Worm (Caenorhabditis elegans): ENCODE data around the gene H35N09.1.

Gene H35N09.1

DNA sequence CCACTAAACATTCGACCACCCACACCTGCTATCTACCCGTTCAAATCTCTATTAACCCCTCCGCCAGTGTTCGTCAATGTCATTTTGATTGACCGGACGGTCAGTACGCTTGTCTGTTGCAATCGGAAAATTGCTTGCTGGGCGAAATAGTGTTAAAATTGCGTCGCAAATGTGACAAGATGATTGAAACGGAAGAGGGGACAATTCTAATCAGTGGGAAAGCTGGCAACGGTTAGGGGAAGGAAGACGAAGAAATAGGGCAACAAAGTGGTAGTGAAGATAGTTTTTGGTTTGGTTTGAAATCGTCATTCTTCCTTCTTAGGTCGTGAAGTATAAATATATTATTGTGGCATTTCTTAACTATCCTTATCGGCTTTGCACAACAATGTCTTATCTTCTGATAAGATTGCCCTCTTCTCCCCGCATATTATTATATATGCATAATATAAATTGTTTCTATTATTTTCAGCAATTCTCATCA, 36.7 kb upstream of the H35N09.1 start:
- TF ChIP-seq ztf-23 (GFP tag; IDR thresholded peaks at IDR 0.05): no peak
- TF ChIP-seq T22C8.4 (GFP tag; IDR thresholded peaks at IDR 0.05): no peak
- TF ChIP-seq klf-2 (GFP tag; conservative IDR thresholded peaks at IDR 0.05): no peak
- no peak for TF ChIP-seq tab-1 (GFP tag; IDR thresholded peaks at IDR 0.05)
- no peak for TF ChIP-seq med-1 (GFP tag; optimal IDR thresholded peaks at IDR 0.05; ENCODE audit: insufficient read depth)
- no peak for TF ChIP-seq flt-1 (GFP tag; IDR thresholded peaks at IDR 0.05)
- TF ChIP-seq cog-1 (tag; optimal IDR thresholded peaks at IDR 0.05): no peak
- no peak for TF ChIP-seq ref-1 (GFP tag; conservative IDR thresholded peaks at IDR 0.05)
- no peak for TF ChIP-seq ztf-29 (GFP tag; IDR thresholded peaks at IDR 0.05)

- TF ChIP-seq tab-1 (GFP tag; IDR thresholded peaks at IDR 0.05) (no peak), ztf-29 (GFP tag; IDR thresholded peaks at IDR 0.05) (no peak), ref-1 (GFP tag; conservative IDR thresholded peaks at IDR 0.05) (no peak), med-1 (GFP tag; optimal IDR thresholded peaks at IDR 0.05; ENCODE audit: insufficient read depth) (no peak), T22C8.4 (GFP tag; IDR thresholded peaks at IDR 0.05) (no peak), cog-1 (tag; optimal IDR thresholded peaks at IDR 0.05) (no peak), ztf-23 (GFP tag; IDR thresholded peaks at IDR 0.05) (no peak), klf-2 (GFP tag; conservative IDR thresholded peaks at IDR 0.05) (no peak), flt-1 (GFP tag; IDR thresholded peaks at IDR 0.05) (no peak; the same call in 1 of the 2 replicates)
Observed at ce11 chrX:8569159-8569558, 36.0 kb upstream of the H35N09.1 start.

- TF ChIP-seq T22C8.4 (GFP tag; IDR thresholded peaks at IDR 0.05) (no peak), tab-1 (GFP tag; IDR thresholded peaks at IDR 0.05) (no peak), cog-1 (tag; optimal IDR thresholded peaks at IDR 0.05) (no peak), ztf-23 (GFP tag; IDR thresholded peaks at IDR 0.05) (no peak), ref-1 (GFP tag; conservative IDR thresholded peaks at IDR 0.05) (no peak), med-1 (GFP tag; optimal IDR thresholded peaks at IDR 0.05; ENCODE audit: insufficient read depth) (no peak), ztf-29 (GFP tag; IDR thresholded peaks at IDR 0.05) (no peak), klf-2 (GFP tag; conservative IDR thresholded peaks at IDR 0.05) (no peak), flt-1 (GFP tag; IDR thresholded peaks at IDR 0.05) (no peak)
Observed at ce11 chrX:8570997-8571517, 34.1 kb upstream of the H35N09.1 start, which contains the start of gene jmjd-3.1. jmjd-3.1 (plus strand) TSS chrX:8571047.

ce11 chrX:8580217-8580616, 24.9 kb upstream of the H35N09.1 start, which contains the start of gene F18E9.4:
F18E9.4 (plus strand) TSS chrX:8580517.
- TF ChIP-seq cog-1 (tag; optimal IDR thresholded peaks at IDR 0.05) (no peak), T22C8.4 (GFP tag; IDR thresholded peaks at IDR 0.05) (no peak), ref-1 (GFP tag; conservative IDR thresholded peaks at IDR 0.05) (no peak), ztf-29 (GFP tag; IDR thresholded peaks at IDR 0.05) (no peak), klf-2 (GFP tag; conservative IDR thresholded peaks at IDR 0.05) (no peak), tab-1 (GFP tag; IDR thresholded peaks at IDR 0.05) (no peak), med-1 (GFP tag; optimal IDR thresholded peaks at IDR 0.05; ENCODE audit: insufficient read depth) (no peak), flt-1 (GFP tag; IDR thresholded peaks at IDR 0.05) (no peak), ztf-23 (GFP tag; IDR thresholded peaks at IDR 0.05) (no peak)

- TF ChIP-seq cog-1 (tag; optimal IDR thresholded peaks at IDR 0.05) (no peak), flt-1 (GFP tag; IDR thresholded peaks at IDR 0.05) (no peak), T22C8.4 (GFP tag; IDR thresholded peaks at IDR 0.05) (no peak), ztf-23 (GFP tag; IDR thresholded peaks at IDR 0.05) (no peak), ref-1 (GFP tag; conservative IDR thresholded peaks at IDR 0.05) (no peak), klf-2 (GFP tag; conservative IDR thresholded peaks at IDR 0.05) (no peak), med-1 (GFP tag; optimal IDR thresholded peaks at IDR 0.05; ENCODE audit: insufficient read depth) (no peak)
Observed at ce11 chrX:8581447-8581846, 23.7 kb upstream of the H35N09.1 start, which contains the start of gene F18E9.8. F18E9.8 (minus strand) TSS chrX:8581547.

DNA sequence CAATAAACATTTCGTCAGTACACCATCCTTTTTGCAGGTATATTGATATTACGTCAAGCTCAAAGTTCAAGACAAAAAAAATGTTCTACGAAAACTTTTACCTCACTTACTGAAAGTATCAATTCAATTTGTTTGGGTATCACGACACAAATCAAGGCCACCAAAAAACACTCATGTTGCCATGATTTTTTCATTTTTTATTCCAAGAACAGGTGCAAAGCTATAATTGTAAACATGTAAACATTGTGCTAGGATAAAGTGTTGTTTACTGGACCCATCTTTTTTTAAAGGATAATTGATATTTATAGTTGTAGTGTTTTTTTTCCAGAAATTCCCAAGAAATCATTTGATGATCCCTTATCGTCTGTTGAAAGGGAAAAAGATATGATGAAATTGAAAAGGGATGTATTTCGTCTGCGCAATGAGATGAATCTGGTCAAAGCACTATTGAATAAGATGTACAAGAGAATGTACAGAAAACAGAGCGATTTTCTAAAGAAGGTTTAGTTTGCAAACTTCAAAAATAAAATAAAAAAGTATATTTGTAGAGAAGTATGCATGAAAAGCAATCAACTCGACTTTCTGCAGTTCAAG, 22.3 kb upstream of the H35N09.1 start:
- TF ChIP-seq ref-1 (GFP tag; conservative IDR thresholded peaks at IDR 0.05) (no peak), T22C8.4 (GFP tag; IDR thresholded peaks at IDR 0.05) (no peak), cog-1 (tag; optimal IDR thresholded peaks at IDR 0.05) (no peak), ztf-23 (GFP tag; IDR thresholded peaks at IDR 0.05) (no peak), tab-1 (GFP tag; IDR thresholded peaks at IDR 0.05) (no peak), klf-2 (GFP tag; conservative IDR thresholded peaks at IDR 0.05) (no peak), flt-1 (GFP tag; IDR thresholded peaks at IDR 0.05) (no peak), ztf-29 (GFP tag; IDR thresholded peaks at IDR 0.05) (no peak), med-1 (GFP tag; optimal IDR thresholded peaks at IDR 0.05; ENCODE audit: insufficient read depth) (no peak)

ce11 chrX:8584825-8585384, 20.2 kb upstream of the H35N09.1 start:
- TF ChIP-seq tab-1 (GFP tag; IDR thresholded peaks at IDR 0.05): no peak
- TF ChIP-seq med-1 (GFP tag; optimal IDR thresholded peaks at IDR 0.05; ENCODE audit: insufficient read depth): no peak
- TF ChIP-seq ztf-23 (GFP tag; IDR thresholded peaks at IDR 0.05): no peak
- TF ChIP-seq klf-2 (GFP tag; conservative IDR thresholded peaks at IDR 0.05): no peak
- TF ChIP-seq ztf-29 (GFP tag; IDR thresholded peaks at IDR 0.05): no peak
- no peak for TF ChIP-seq ref-1 (GFP tag; conservative IDR thresholded peaks at IDR 0.05)
- TF ChIP-seq T22C8.4 (GFP tag; IDR thresholded peaks at IDR 0.05): no peak
- TF ChIP-seq flt-1 (GFP tag; IDR thresholded peaks at IDR 0.05): no peak
- TF ChIP-seq cog-1 (tag; optimal IDR thresholded peaks at IDR 0.05): no peak

DNA sequence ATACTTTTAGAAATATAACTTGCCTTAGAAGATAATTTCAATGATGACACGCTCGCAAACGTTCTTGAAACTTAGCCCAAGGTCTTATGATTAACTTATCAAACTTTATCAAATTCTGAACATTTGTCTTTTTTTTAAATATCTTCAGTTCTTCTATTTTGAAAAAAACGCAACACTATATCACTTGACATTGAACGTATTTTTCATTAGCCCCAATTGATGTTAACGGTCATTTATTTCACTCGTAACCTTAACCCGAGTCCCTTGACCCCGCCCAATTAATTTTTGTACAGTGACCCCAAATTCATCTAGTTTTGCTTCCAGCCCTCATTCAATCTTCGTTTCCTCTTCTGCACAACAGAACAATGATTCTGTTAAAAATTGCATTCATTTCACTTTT, 19.3 kb upstream of the H35N09.1 start, which contains the start of gene F18E9.3:
Gene F18E9.3, plus strand, starts transcription at position 311 of the 400 bp plus-strand sequence.
- TF ChIP-seq ref-1 (GFP tag; conservative IDR thresholded peaks at IDR 0.05) (no peak), ztf-29 (GFP tag; IDR thresholded peaks at IDR 0.05) (no peak), flt-1 (GFP tag; IDR thresholded peaks at IDR 0.05) (no peak), ztf-23 (GFP tag; IDR thresholded peaks at IDR 0.05) (no peak), T22C8.4 (GFP tag; IDR thresholded peaks at IDR 0.05) (no peak), med-1 (GFP tag; optimal IDR thresholded peaks at IDR 0.05; ENCODE audit: insufficient read depth) (no peak), cog-1 (tag; optimal IDR thresholded peaks at IDR 0.05) (no peak), tab-1 (GFP tag; IDR thresholded peaks at IDR 0.05) (no peak), klf-2 (GFP tag; conservative IDR thresholded peaks at IDR 0.05) (no peak)

- TF ChIP-seq cog-1 (tag; optimal IDR thresholded peaks at IDR 0.05) (no peak), ztf-23 (GFP tag; IDR thresholded peaks at IDR 0.05) (no peak), flt-1 (GFP tag; IDR thresholded peaks at IDR 0.05) (no peak), T22C8.4 (GFP tag; IDR thresholded peaks at IDR 0.05) (no peak), tab-1 (GFP tag; IDR thresholded peaks at IDR 0.05) (no peak), med-1 (GFP tag; optimal IDR thresholded peaks at IDR 0.05; ENCODE audit: insufficient read depth) (no peak), klf-2 (GFP tag; conservative IDR thresholded peaks at IDR 0.05) (no peak), ref-1 (GFP tag; conservative IDR thresholded peaks at IDR 0.05) (no peak), ztf-29 (GFP tag; IDR thresholded peaks at IDR 0.05) (no peak)
Observed at ce11 chrX:8592881-8593280, 12.3 kb upstream of the H35N09.1 start, which contains the start of gene nlp-7. nlp-7 (plus strand) TSS chrX:8593181.

All from whole organism, midembryonic.